Worm (Caenorhabditis elegans) whole organism, mixed stage, embryonic: ENCODE measurements around the gene lido-8.

Source experiments
- M03D4.4 ChIP-seq: sonication (generic microtip); optimal IDR thresholded peaks from 2 replicates; lab custom pipeline; 2017; ENCODE audit warnings: mild to moderate bottlenecking, missing genetic modification characterization, missing compliant biosample characterization
- bed-3 ChIP-seq: fragments of 200-800 bp; sonication (Bioruptor generic); optimal IDR thresholded peaks from 3 replicates; lab custom pipeline; 2018; ENCODE audit warnings: mild to moderate bottlenecking, missing genetic modification characterization, moderate library complexity, missing compliant biosample characterization
- blmp-1 ChIP-seq: fragments of 150-350 bp; optimal IDR thresholded peaks from 2 replicates; lab custom pipeline; 2014; ENCODE audit warnings: missing biosample characterization, missing genetic modification characterization
- ceh-39 ChIP-seq: fragments of 150-350 bp; optimal IDR thresholded peaks from 2 replicates; lab custom pipeline; 2014; ENCODE audit warnings: missing biosample characterization, missing genetic modification characterization
- ceh-43 ChIP-seq: fragments of 200-800 bp; sonication (Bioruptor generic); optimal IDR thresholded peaks from 2 replicates; lab custom pipeline; 2018; ENCODE audit warnings: mild to moderate bottlenecking, missing genetic modification characterization, moderate library complexity, missing compliant biosample characterization
- ceh-83 ChIP-seq: fragments of 200-800 bp; sonication (Bioruptor generic); optimal IDR thresholded peaks from 2 replicates; lab custom pipeline; 2018; ENCODE audit warnings: mild to moderate bottlenecking, missing genetic modification characterization, missing compliant biosample characterization
- ces-1 ChIP-seq: fragments of 150-350 bp; optimal IDR thresholded peaks from 2 replicates; lab custom pipeline; 2014; ENCODE audit warnings: missing biosample characterization, missing genetic modification reagents, missing genetic modification characterization
- cnd-1 ChIP-seq: fragments of 200-800 bp; sonication (Bioruptor generic); optimal IDR thresholded peaks from 2 replicates; lab custom pipeline; 2018; ENCODE audit warnings: mild to moderate bottlenecking, missing genetic modification characterization, missing compliant biosample characterization
- drap-1 ChIP-seq: fragments of 200-800 bp; sonication (Bioruptor generic); optimal IDR thresholded peaks from 3 replicates; lab custom pipeline; 2018; ENCODE audit warnings: mild to moderate bottlenecking, missing genetic modification characterization, missing compliant biosample characterization
- elt-1 ChIP-seq: sonication (generic microtip); optimal IDR thresholded peaks from 2 replicates; lab custom pipeline; 2017; ENCODE audit warnings: missing genetic modification characterization, mild to moderate bottlenecking, missing compliant biosample characterization, antibody characterized with exemption, moderate library complexity, borderline replicate concordance; ENCODE audit not compliant: insufficient read depth
- elt-3 ChIP-seq: fragments of 150-350 bp; optimal IDR thresholded peaks from 2 replicates; lab custom pipeline; 2014; ENCODE audit warnings: missing biosample characterization, missing genetic modification characterization
- flh-1 ChIP-seq: fragments of 200-800 bp; sonication (Bioruptor generic); optimal IDR thresholded peaks from 2 replicates; lab custom pipeline; 2018; ENCODE audit warnings: mild to moderate bottlenecking, missing genetic modification characterization, moderate library complexity, missing compliant biosample characterization
- ham-2 ChIP-seq: fragments of 200-800 bp; sonication (Bioruptor generic); optimal IDR thresholded peaks from 2 replicates; lab custom pipeline; 2018; ENCODE audit warnings: mild to moderate bottlenecking, missing genetic modification characterization, missing compliant biosample characterization
- hlh-1 ChIP-seq: fragments of 150-350 bp; optimal IDR thresholded peaks from 2 replicates; lab custom pipeline; 2014; ENCODE audit warnings: missing biosample characterization, missing genetic modification reagents, missing genetic modification characterization
- lin-13 ChIP-seq: fragments of 150-350 bp; optimal IDR thresholded peaks from 2 replicates; lab custom pipeline; 2014; ENCODE audit warnings: missing biosample characterization, missing genetic modification characterization
- lin-32 ChIP-seq: fragments of 200-800 bp; sonication (Bioruptor generic); optimal IDR thresholded peaks from 2 replicates; lab custom pipeline; 2018; ENCODE audit warnings: mild to moderate bottlenecking, missing genetic modification characterization, missing compliant biosample characterization
- lsy-2 ChIP-seq: fragments of 150-350 bp; optimal IDR thresholded peaks from 2 replicates; lab custom pipeline; 2014; ENCODE audit warnings: missing biosample characterization, missing genetic modification characterization
- mab-5 ChIP-seq: fragments of 150-350 bp; optimal IDR thresholded peaks from 2 replicates; lab custom pipeline; 2014; ENCODE audit warnings: missing biosample characterization, missing genetic modification characterization
- mep-1 ChIP-seq: fragments of 150-350 bp; optimal IDR thresholded peaks from 2 replicates; lab custom pipeline; 2017; ENCODE audit warnings: missing biosample characterization, missing genetic modification reagents, missing genetic modification characterization, inconsistent platforms
- mls-2 ChIP-seq: sonication (generic microtip); optimal IDR thresholded peaks from 2 replicates; lab custom pipeline; 2016; ENCODE audit warnings: mild to moderate bottlenecking, missing genetic modification characterization, moderate library complexity, missing compliant biosample characterization
- nhr-12 ChIP-seq: fragments of 150-350 bp; optimal IDR thresholded peaks from 2 replicates; lab custom pipeline; 2014; ENCODE audit warnings: missing biosample characterization, missing genetic modification characterization
- nhr-2 ChIP-seq: fragments of 150-350 bp; optimal IDR thresholded peaks from 2 replicates; lab custom pipeline; 2014; ENCODE audit warnings: missing biosample characterization, missing genetic modification characterization
- nhr-237 ChIP-seq: fragments of 150-350 bp; optimal IDR thresholded peaks from 2 replicates; lab custom pipeline; 2014; ENCODE audit warnings: missing biosample characterization, missing genetic modification characterization
- nhr-28 ChIP-seq: fragments of 150-350 bp; optimal IDR thresholded peaks from 2 replicates; lab custom pipeline; 2014; ENCODE audit warnings: missing biosample characterization, missing genetic modification characterization
- nhr-76 ChIP-seq: sonication (generic microtip); optimal IDR thresholded peaks from 2 replicates; lab custom pipeline; 2017; ENCODE audit warnings: missing biosample characterization, missing genetic modification characterization
- pha-4 ChIP-seq: fragments of 150-350 bp; optimal IDR thresholded peaks from 2 replicates; lab custom pipeline; 2018; ENCODE audit warnings: missing biosample characterization, missing genetic modification reagents, missing genetic modification characterization
- sem-2 ChIP-seq: fragments of 200-800 bp; sonication (Bioruptor generic); optimal IDR thresholded peaks from 2 replicates; lab custom pipeline; 2018; ENCODE audit warnings: mild to moderate bottlenecking, missing genetic modification characterization, missing compliant biosample characterization
- snpc-4 ChIP-seq: fragments of 150-350 bp; optimal IDR thresholded peaks from 2 replicates; lab custom pipeline; 2014; ENCODE audit warnings: missing biosample characterization, missing genetic modification characterization
- sptf-1 ChIP-seq: sonication (generic microtip); optimal IDR thresholded peaks from 2 replicates; lab custom pipeline; 2017; ENCODE audit warnings: mild to moderate bottlenecking, missing genetic modification characterization, moderate library complexity, missing compliant biosample characterization
- tbx-8 ChIP-seq: fragments of 200-800 bp; sonication (Bioruptor generic); optimal IDR thresholded peaks from 2 replicates; lab custom pipeline; 2018; ENCODE audit warnings: mild to moderate bottlenecking, missing genetic modification characterization, moderate library complexity, missing compliant biosample characterization
- unc-120 ChIP-seq: sonication (generic microtip); optimal IDR thresholded peaks from 2 replicates; lab custom pipeline; 2017; ENCODE audit warnings: missing genetic modification characterization, missing compliant biosample characterization; ENCODE audit not compliant: poor library complexity, severe bottlenecking
- unc-39 ChIP-seq: fragments of 150-350 bp; optimal IDR thresholded peaks from 2 replicates; lab custom pipeline; 2014; ENCODE audit warnings: missing biosample characterization, missing genetic modification characterization
- unc-62 ChIP-seq: fragments of 150-350 bp; optimal IDR thresholded peaks from 2 replicates; lab custom pipeline; 2014; ENCODE audit warnings: missing biosample characterization, missing genetic modification reagents, missing genetic modification characterization
- zip-8 ChIP-seq: fragments of 150-350 bp; optimal IDR thresholded peaks from 2 replicates; lab custom pipeline; 2014; ENCODE audit warnings: missing biosample characterization, missing genetic modification characterization
- ztf-11 ChIP-seq: fragments of 150-350 bp; optimal IDR thresholded peaks from 2 replicates; lab custom pipeline; 2014; ENCODE audit warnings: missing biosample characterization, missing genetic modification characterization

The lido-8 gene

DNA sequence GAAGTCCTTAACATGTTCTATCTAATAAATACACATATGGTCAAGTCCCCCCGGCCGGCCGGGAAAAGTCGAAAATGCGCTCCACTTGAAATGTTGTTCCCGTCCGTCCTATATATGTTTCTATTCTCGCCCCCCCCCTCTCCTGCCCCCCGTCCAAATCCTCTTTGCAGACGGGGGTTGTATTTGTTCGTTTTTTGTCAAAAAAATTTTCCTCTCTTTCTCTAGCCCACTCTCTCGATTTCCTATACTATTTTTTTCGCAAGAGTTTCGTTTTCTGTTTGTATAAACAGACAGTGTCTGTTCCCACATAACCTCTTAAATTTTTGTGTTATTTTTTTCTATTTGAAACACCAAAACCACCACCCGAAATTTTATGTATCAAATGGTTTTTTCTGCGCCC is 29.8 kb upstream of the lido-8 start:
- no peak for TF ChIP-seq ceh-83 (GFP tag; lab: Kevin White, UChicago)
- TF ChIP-seq ham-2: no peak
- TF ChIP-seq ces-1: no peak
- TF ChIP-seq blmp-1 (tag; lab: Kevin White, UChicago): no peak
- no peak for TF ChIP-seq sptf-1
- TF ChIP-seq ztf-11 (tag; lab: Kevin White, UChicago): no peak
- TF ChIP-seq sem-2 (GFP tag; lab: Kevin White, UChicago): no peak
- no peak for TF ChIP-seq nhr-76 (tag; lab: Kevin White, UChicago)
- no peak for TF ChIP-seq mls-2 (tag; lab: Kevin White, UChicago)
- no peak for TF ChIP-seq elt-1
- no peak for TF ChIP-seq lsy-2 (tag; lab: Kevin White, UChicago)
- no peak for TF ChIP-seq nhr-28 (tag; lab: Kevin White, UChicago)
- TF ChIP-seq unc-62 (GFP tag; lab: Kevin White, UChicago): no peak
- TF ChIP-seq pha-4: no peak

ce11 chrII:2973940-2974402 is 22.9 kb upstream of the lido-8 start:
- TF ChIP-seq mab-5 (tag; lab: Kevin White, UChicago) (no peak), blmp-1 (tag; lab: Kevin White, UChicago) (peak; percentile 48), sptf-1 (peak; percentile 69), lsy-2 (tag; lab: Kevin White, UChicago) (peak; percentile 43), lin-13 (tag; lab: Kevin White, UChicago) (no peak), nhr-76 (tag; lab: Kevin White, UChicago) (no peak), snpc-4 (tag; lab: Kevin White, UChicago) (no peak), M03D4.4 (tag; lab: Kevin White, UChicago) (peak; percentile 56), ceh-43 (GFP tag; lab: Kevin White, UChicago) (no peak), mls-2 (tag; lab: Kevin White, UChicago) (peak; percentile 62), unc-62 (GFP tag; lab: Kevin White, UChicago) (peak; percentile 51), nhr-12 (no peak), ceh-39 (tag; lab: Kevin White, UChicago) (no peak), mep-1 (peak; percentile 60), bed-3 (GFP tag; lab: Kevin White, UChicago) (peak; percentile 49), nhr-2 (tag; lab: Kevin White, UChicago) (no peak), elt-1 (no peak), unc-39 (tag; lab: Kevin White, UChicago) (no peak), sem-2 (GFP tag; lab: Kevin White, UChicago) (no peak), unc-120 (peak; percentile 50), drap-1 (no peak), ceh-83 (GFP tag; lab: Kevin White, UChicago) (no peak), pha-4 (peak; percentile 82), tbx-8 (GFP tag; lab: Kevin White, UChicago) (no peak), ces-1 (peak; percentile 83), lin-32 (no peak), flh-1 (GFP tag; lab: Kevin White, UChicago) (peak; percentile 15), ham-2 (peak; percentile 68), zip-8 (tag; lab: Kevin White, UChicago) (no peak), nhr-237 (tag; lab: Kevin White, UChicago) (peak; percentile 82), elt-3 (tag; lab: Kevin White, UChicago) (peak; percentile 74), nhr-28 (tag; lab: Kevin White, UChicago) (no peak), hlh-1 (tag; lab: Kevin White, UChicago) (peak; percentile 26), cnd-1 (tag; lab: Kevin White, UChicago) (no peak), ztf-11 (tag; lab: Kevin White, UChicago) (peak; percentile 54)
- TF ChIP-seq, all 35 proteins: peak for 17

ce11 chrII:2975561-2976230 is 21.1 kb upstream of the lido-8 start:
- no peak for TF ChIP-seq M03D4.4 (tag; lab: Kevin White, UChicago)
- no peak for TF ChIP-seq nhr-12
- TF ChIP-seq cnd-1 (tag; lab: Kevin White, UChicago): no peak
- TF ChIP-seq nhr-2 (tag; lab: Kevin White, UChicago): no peak
- peak; percentile 87 for TF ChIP-seq zip-8 (tag; lab: Kevin White, UChicago)
- TF ChIP-seq drap-1: no peak
- TF ChIP-seq unc-120: no peak
- TF ChIP-seq hlh-1 (tag; lab: Kevin White, UChicago): no peak
- TF ChIP-seq, all 35 proteins: peak for 1
